Worm (Caenorhabditis elegans) whole organism, early embryonic: Measurements from ENCODE around the gene T01G5.8.
"Not testable (repeated sequence)": the region's sequence is repeated elsewhere in the genome, so short reads cannot be mapped to it uniquely, and the experiment has no call there.

Experiments used
- B0310.2 ChIP-seq: sonication (generic microtip); optimal IDR thresholded peaks from 2 replicates; lab custom pipeline; 2016; ENCODE audit warnings: mild to moderate bottlenecking, missing genetic modification characterization, missing compliant biosample characterization
- F13C5.2 ChIP-seq: sonication (generic microtip); optimal IDR thresholded peaks from 2 replicates; lab custom pipeline; 2017; ENCODE audit warnings: mild to moderate bottlenecking, missing genetic modification characterization, inconsistent platforms, missing compliant biosample characterization
- aly-1 ChIP-seq: sonication (generic microtip); optimal IDR thresholded peaks from 2 replicates; lab custom pipeline; 2016; ENCODE audit warnings: missing genetic modification characterization, missing compliant biosample characterization
- ama-1 ChIP-seq: fragments of 150-350 bp; optimal IDR thresholded peaks from 2 replicates; lab custom pipeline; 2014
- ceh-13 ChIP-seq: fragments of 200-800 bp; sonication (Bioruptor generic); optimal IDR thresholded peaks from 2 replicates; lab custom pipeline; 2018; ENCODE audit warnings: mild to moderate bottlenecking, missing genetic modification characterization, missing compliant biosample characterization
- ceh-36 ChIP-seq: sonication (generic microtip); optimal IDR thresholded peaks from 2 replicates; lab custom pipeline; 2016; ENCODE audit warnings: missing genetic modification characterization, inconsistent platforms, missing compliant biosample characterization
- ets-7 ChIP-seq: sonication (generic microtip); optimal IDR thresholded peaks from 2 replicates; lab custom pipeline; 2016; ENCODE audit warnings: missing genotype, missing genetic modification characterization, missing compliant biosample characterization
- flt-1 ChIP-seq: fragments of 200-800 bp; sonication (Bioruptor generic); IDR thresholded peaks from 2 replicates; pipeline ENCODE4 v1.3.6; 2022; ENCODE audit warnings: missing genetic modification characterization, missing compliant biosample characterization
- hmbx-1 ChIP-seq: sonication (generic microtip); optimal IDR thresholded peaks from 2 replicates; lab custom pipeline; 2016; ENCODE audit warnings: mild to moderate bottlenecking, missing genetic modification characterization, missing compliant biosample characterization
- hmg-4 ChIP-seq: fragments of 200-800 bp; sonication (Bioruptor generic); optimal IDR thresholded peaks from 2 replicates; lab custom pipeline; 2018; ENCODE audit warnings: mild to moderate bottlenecking, missing genetic modification characterization, missing compliant biosample characterization
- hnd-1 ChIP-seq: sonication (generic microtip); optimal IDR thresholded peaks from 2 replicates; lab custom pipeline; 2016; ENCODE audit warnings: missing genetic modification characterization, missing compliant biosample characterization
- pes-1 ChIP-seq: fragments of 200-800 bp; sonication (Bioruptor generic); IDR thresholded peaks from 2 replicates; pipeline ENCODE4 v1.3.6; 2022; ENCODE audit warnings: missing genetic modification reagents, missing genetic modification characterization, missing compliant biosample characterization
- scrt-1 ChIP-seq: fragments of 200-800 bp; sonication (Bioruptor generic); IDR thresholded peaks from 2 replicates; pipeline ENCODE4 v1.3.6; 2022; ENCODE audit warnings: missing genetic modification characterization, missing compliant biosample characterization
- sea-1 ChIP-seq: fragments of 200-800 bp; sonication (Bioruptor generic); conservative IDR thresholded peaks from 2 replicates; pipeline ENCODE4 v1.3.6; 2022; ENCODE audit warnings: missing genetic modification characterization, missing compliant biosample characterization
- tbx-11 ChIP-seq: fragments of 200-800 bp; sonication (Bioruptor generic); IDR thresholded peaks from 2 replicates; pipeline ENCODE4 v1.3.6; 2022; ENCODE audit warnings: missing genetic modification characterization, missing compliant biosample characterization
- tbx-37 ChIP-seq: fragments of 200-800 bp; sonication (Bioruptor generic); conservative IDR thresholded peaks from 2 replicates; pipeline ENCODE4 v1.3.6; 2022; ENCODE audit warnings: missing genetic modification reagents, missing genetic modification characterization, missing compliant biosample characterization
- tra-4 ChIP-seq: sonication (generic microtip); optimal IDR thresholded peaks from 2 replicates; lab custom pipeline; 2017; ENCODE audit warnings: missing genetic modification characterization, missing compliant biosample characterization

T01G5.8 gene

ce11 chrV:15090457-15090856, 25.6 kb upstream of the T01G5.8 start, which contains the start of gene C01G10.17:
C01G10.17 (plus strand) TSS chrV:15090757.
- TF ChIP-seq F13C5.2 (tag; lab: Kevin White, UChicago) (no peak), ama-1 (lab: Kevin White, UChicago) (no peak), scrt-1 (GFP tag; lab: Robert Waterston, UW) (no peak), tra-4 (no peak), pes-1 (GFP tag; lab: Robert Waterston, UW) (no peak), tbx-11 (no peak), tbx-37 (GFP tag; lab: Robert Waterston, UW) (no peak), aly-1 (no peak), ceh-13 (GFP tag; lab: Kevin White, UChicago) (no peak), hnd-1 (tag; lab: Kevin White, UChicago) (no peak), flt-1 (GFP tag; lab: Robert Waterston, UW) (no peak), ceh-36 (tag; lab: Kevin White, UChicago) (no peak), hmbx-1 (tag; lab: Kevin White, UChicago) (no peak), ets-7 (tag; lab: Kevin White, UChicago) (no peak), B0310.2 (tag; lab: Kevin White, UChicago) (no peak), sea-1 (GFP tag; lab: Robert Waterston, UW) (no peak), hmg-4 (no peak)

ce11 chrV:15092666-15093065, 23.4 kb upstream of the T01G5.8 start, which contains the start of gene txt-12:
txt-12 (plus strand) TSS chrV:15092966.
- TF ChIP-seq hmg-4 (no peak), B0310.2 (tag; lab: Kevin White, UChicago) (no peak), aly-1 (no peak), pes-1 (GFP tag; lab: Robert Waterston, UW) (no peak), ama-1 (lab: Kevin White, UChicago) (no peak), ets-7 (tag; lab: Kevin White, UChicago) (no peak), ceh-13 (GFP tag; lab: Kevin White, UChicago) (no peak), F13C5.2 (tag; lab: Kevin White, UChicago) (no peak), scrt-1 (GFP tag; lab: Robert Waterston, UW) (no peak), tbx-11 (no peak), tra-4 (no peak), flt-1 (GFP tag; lab: Robert Waterston, UW) (no peak)

ce11 chrV:15094749-15095148, 21.3 kb upstream of the T01G5.8 start, which contains the start of gene srx-78:
srx-78 (plus strand) TSS chrV:15095049.
- TF ChIP-seq hmg-4 (no peak), ets-7 (tag; lab: Kevin White, UChicago) (no peak)

- no peak for TF ChIP-seq tra-4
- TF ChIP-seq ceh-13 (GFP tag; lab: Kevin White, UChicago) = no peak
Observed at ce11 chrV:15099447-15099846, 16.6 kb upstream of the T01G5.8 start, which contains the start of gene C01G10.1. C01G10.1 (plus strand) TSS chrV:15099747.

- not testable (repeated sequence) for TF ChIP-seq ets-7 (tag; lab: Kevin White, UChicago); ceh-13 (GFP tag; lab: Kevin White, UChicago); hmg-4
Observed at ce11 chrV:15105893-15106598, 10.0 kb upstream of the T01G5.8 start, which contains the start of gene C01G10.14. C01G10.14 (minus strand) TSS chrV:15105943.

ce11 chrV:15109260-15109659, 6.8 kb upstream of the T01G5.8 start, which contains the start of gene Y75B12A.2:
Y75B12A.2 (plus strand) TSS chrV:15109560.
- TF ChIP-seq ceh-36 (tag; lab: Kevin White, UChicago) (no peak), ama-1 (lab: Kevin White, UChicago) (no peak), B0310.2 (tag; lab: Kevin White, UChicago) (no peak), hmg-4 (no peak), ets-7 (tag; lab: Kevin White, UChicago) (no peak), hnd-1 (tag; lab: Kevin White, UChicago) (no peak), aly-1 (no peak), pes-1 (GFP tag; lab: Robert Waterston, UW) (no peak), tbx-11 (no peak), tra-4 (no peak), ceh-13 (GFP tag; lab: Kevin White, UChicago) (no peak), sea-1 (GFP tag; lab: Robert Waterston, UW) (no peak), hmbx-1 (tag; lab: Kevin White, UChicago) (no peak), F13C5.2 (tag; lab: Kevin White, UChicago) (no peak), scrt-1 (GFP tag; lab: Robert Waterston, UW) (no peak), tbx-37 (GFP tag; lab: Robert Waterston, UW) (no peak), flt-1 (GFP tag; lab: Robert Waterston, UW) (no peak)

- TF ChIP-seq F13C5.2 (tag; lab: Kevin White, UChicago) (no peak), ama-1 (lab: Kevin White, UChicago) (no peak), hnd-1 (tag; lab: Kevin White, UChicago) (no peak), aly-1 (no peak), ceh-13 (GFP tag; lab: Kevin White, UChicago) (no peak), tbx-11 (no peak), flt-1 (GFP tag; lab: Robert Waterston, UW) (no peak), tbx-37 (GFP tag; lab: Robert Waterston, UW) (no peak), hmg-4 (no peak), ets-7 (tag; lab: Kevin White, UChicago) (no peak), B0310.2 (tag; lab: Kevin White, UChicago) (no peak)
Observed at ce11 chrV:15111660-15112059, 4.4 kb upstream of the T01G5.8 start, which contains the start of gene T01G5.7. T01G5.7 (plus strand) TSS chrV:15111960.
